Worm (Caenorhabditis elegans) whole organism, early embryonic: Measurements from ENCODE around the gene msd-4.

Experiments
- aly-1 ChIP-seq: sonication (generic microtip); optimal IDR thresholded peaks from 2 replicates; lab custom pipeline; 2016; ENCODE audit warnings: missing genetic modification characterization, missing compliant biosample characterization
- ceh-13 ChIP-seq: fragments of 200-800 bp; sonication (Bioruptor generic); optimal IDR thresholded peaks from 2 replicates; lab custom pipeline; 2018; ENCODE audit warnings: mild to moderate bottlenecking, missing genetic modification characterization, missing compliant biosample characterization
- flt-1 ChIP-seq: fragments of 200-800 bp; sonication (Bioruptor generic); IDR thresholded peaks from 2 replicates; pipeline ENCODE4 v1.3.6; 2022; ENCODE audit warnings: missing genetic modification characterization, missing compliant biosample characterization
- hmg-4 ChIP-seq: fragments of 200-800 bp; sonication (Bioruptor generic); optimal IDR thresholded peaks from 2 replicates; lab custom pipeline; 2018; ENCODE audit warnings: mild to moderate bottlenecking, missing genetic modification characterization, missing compliant biosample characterization
- hnd-1 ChIP-seq: sonication (generic microtip); optimal IDR thresholded peaks from 2 replicates; lab custom pipeline; 2016; ENCODE audit warnings: missing genetic modification characterization, missing compliant biosample characterization
- sea-1 ChIP-seq: fragments of 200-800 bp; sonication (Bioruptor generic); conservative IDR thresholded peaks from 2 replicates; pipeline ENCODE4 v1.3.6; 2022; ENCODE audit warnings: missing genetic modification characterization, missing compliant biosample characterization
- tbx-11 ChIP-seq: fragments of 200-800 bp; sonication (Bioruptor generic); IDR thresholded peaks from 2 replicates; pipeline ENCODE4 v1.3.6; 2022; ENCODE audit warnings: missing genetic modification characterization, missing compliant biosample characterization

- TF ChIP-seq aly-1 (tag; lab: Kevin White, UChicago) (no peak), sea-1 (GFP tag; lab: Robert Waterston, UW) (no peak), hnd-1 (tag; lab: Kevin White, UChicago) (no peak), hmg-4 (GFP tag; lab: Kevin White, UChicago) (no peak), tbx-11 (GFP tag; lab: Robert Waterston, UW) (no peak), flt-1 (GFP tag; lab: Robert Waterston, UW) (no peak), ceh-13 (GFP tag; lab: Kevin White, UChicago) (no peak)
Measured at ce11 chrIII:4895313-4895712, 26.8 kb upstream of the msd-4 start.
